Worm (Caenorhabditis elegans): ENCODE data around the gene ints-2.

The ints-2 gene

ce11 chrV:14194514-14194913 is 9.0 kb downstream of the ints-2 start:
- TF ChIP-seq ceh-9 (tag; optimal IDR thresholded peaks at IDR 0.05) (no peak), ama-1 (optimal IDR thresholded peaks at IDR 0.05) (peak; percentile 40)

- no peak for TF ChIP-seq nhr-12 (tag; optimal IDR thresholded peaks at IDR 0.05)
- no peak for TF ChIP-seq fkh-10 (GFP tag; optimal IDR thresholded peaks at IDR 0.05)
- no peak for TF ChIP-seq unc-62 (GFP tag; optimal IDR thresholded peaks at IDR 0.05)
- no peak for TF ChIP-seq mdl-1 (tag; optimal IDR thresholded peaks at IDR 0.05)
- peak; percentile 10 for TF ChIP-seq lsy-12 (tag; optimal IDR thresholded peaks at IDR 0.05)
- no peak for TF ChIP-seq ceh-28 (tag; optimal IDR thresholded peaks at IDR 0.05)
- TF ChIP-seq nhr-43 (tag; optimal IDR thresholded peaks at IDR 0.05; ENCODE audit: poor library complexity, severe bottlenecking) = peak; percentile 77
- TF ChIP-seq ama-1 (optimal IDR thresholded peaks at IDR 0.05) = peak; percentile 58
- TF ChIP-seq ztf-4 (tag; optimal IDR thresholded peaks at IDR 0.05) = peak; percentile 9
- TF ChIP-seq nhr-67 (tag; optimal IDR thresholded peaks at IDR 0.05) = no peak
- peak; percentile 57 for TF ChIP-seq nhr-25 (tag; optimal IDR thresholded peaks at IDR 0.05)
- TF ChIP-seq elt-3 (tag; optimal IDR thresholded peaks at IDR 0.05) = no peak
- TF ChIP-seq ceh-9 (tag; optimal IDR thresholded peaks at IDR 0.05) = no peak
- TF ChIP-seq pqm-1 (tag; optimal IDR thresholded peaks at IDR 0.05) = no peak
- no peak for TF ChIP-seq mml-1 (tag; optimal IDR thresholded peaks at IDR 0.05)
- TF ChIP-seq R02D3.7 (tag; optimal IDR thresholded peaks at IDR 0.05) = peak; percentile 16
- no peak for TF ChIP-seq nhr-28 (tag; optimal IDR thresholded peaks at IDR 0.05)
- TF ChIP-seq nfya-1 (tag; optimal IDR thresholded peaks at IDR 0.05; ENCODE audit: insufficient read depth) = peak; percentile 40
- TF ChIP-seq elt-2 (tag; optimal IDR thresholded peaks at IDR 0.05) = peak; percentile 30
- peak; percentile 14 for TF ChIP-seq lin-15B (tag; optimal IDR thresholded peaks at IDR 0.05)
- no peak for TF ChIP-seq nhr-237 (tag; optimal IDR thresholded peaks at IDR 0.05)
- no peak for TF ChIP-seq daf-12 (tag; optimal IDR thresholded peaks at IDR 0.05)
- TF ChIP-seq elt-1 (tag; optimal IDR thresholded peaks at IDR 0.05) = no peak
Measured at ce11 chrV:14197651-14198050, 12.2 kb downstream of the ints-2 start.

- TF ChIP-seq lin-15B (tag; optimal IDR thresholded peaks at IDR 0.05) (peak; percentile 83), nfya-1 (tag; optimal IDR thresholded peaks at IDR 0.05; ENCODE audit: insufficient read depth) (peak; percentile 93), nhr-25 (tag; optimal IDR thresholded peaks at IDR 0.05) (peak; percentile 91), lin-39 (tag; optimal IDR thresholded peaks at IDR 0.05) (peak; percentile 95), mml-1 (tag; optimal IDR thresholded peaks at IDR 0.05) (no peak), ceh-82 (tag; optimal IDR thresholded peaks at IDR 0.05) (peak; percentile 49), snpc-4 (tag; optimal IDR thresholded peaks at IDR 0.05) (peak; percentile 67), tbx-2 (tag; optimal IDR thresholded peaks at IDR 0.05) (peak; percentile 67), nhr-11 (tag; optimal IDR thresholded peaks at IDR 0.05) (peak; percentile 91), ceh-9 (tag; optimal IDR thresholded peaks at IDR 0.05) (no peak), ceh-28 (tag; optimal IDR thresholded peaks at IDR 0.05) (peak; percentile 87), fos-1 (tag; optimal IDR thresholded peaks at IDR 0.05) (no peak), aly-2 (tag; optimal IDR thresholded peaks at IDR 0.05) (no peak), sea-2 (GFP tag; optimal IDR thresholded peaks at IDR 0.05) (peak; percentile 83), unc-62 (GFP tag; optimal IDR thresholded peaks at IDR 0.05) (peak; percentile 92), mdl-1 (tag; optimal IDR thresholded peaks at IDR 0.05) (peak; percentile 58), ceh-16 (tag; optimal IDR thresholded peaks at IDR 0.05) (no peak), nhr-237 (tag; optimal IDR thresholded peaks at IDR 0.05) (no peak), nhr-67 (tag; optimal IDR thresholded peaks at IDR 0.05) (no peak), daf-12 (tag; optimal IDR thresholded peaks at IDR 0.05) (no peak), nhr-76 (tag; optimal IDR thresholded peaks at IDR 0.05) (no peak), hmg-11 (tag; optimal IDR thresholded peaks at IDR 0.05) (peak; percentile 83), skn-1 (tag; optimal IDR thresholded peaks at IDR 0.05) (peak; percentile 92), nhr-28 (tag; optimal IDR thresholded peaks at IDR 0.05) (no peak), nhr-23 (tag; optimal IDR thresholded peaks at IDR 0.05) (peak; percentile 82), egl-5 (tag; optimal IDR thresholded peaks at IDR 0.05) (peak; percentile 87), ztf-4 (tag; optimal IDR thresholded peaks at IDR 0.05) (peak; percentile 17), ztf-11 (tag; optimal IDR thresholded peaks at IDR 0.05) (no peak), ZK546.5 (tag; optimal IDR thresholded peaks at IDR 0.05) (no peak), elt-3 (tag; optimal IDR thresholded peaks at IDR 0.05) (peak in 2 of 3 experiments; percentile 81 to 84), ama-1 (optimal IDR thresholded peaks at IDR 0.05) (no peak), nhr-77 (tag; optimal IDR thresholded peaks at IDR 0.05) (no peak), R02D3.7 (tag; optimal IDR thresholded peaks at IDR 0.05) (peak; percentile 79), egl-27 (tag; optimal IDR thresholded peaks at IDR 0.05) (peak; percentile 11), zag-1 (tag; optimal IDR thresholded peaks at IDR 0.05) (no peak), nhr-43 (tag; optimal IDR thresholded peaks at IDR 0.05; ENCODE audit: poor library complexity, severe bottlenecking) (peak; percentile 78), nhr-12 (tag; optimal IDR thresholded peaks at IDR 0.05) (no peak), elt-1 (tag; optimal IDR thresholded peaks at IDR 0.05) (peak; percentile 40), pqm-1 (tag; optimal IDR thresholded peaks at IDR 0.05) (peak; percentile 81), elt-2 (tag; optimal IDR thresholded peaks at IDR 0.05) (peak; percentile 85), fkh-10 (GFP tag; optimal IDR thresholded peaks at IDR 0.05) (peak; percentile 11), eor-1 (tag; optimal IDR thresholded peaks at IDR 0.05) (peak in 1 of 2 experiments; percentile 27), unc-39 (tag; optimal IDR thresholded peaks at IDR 0.05) (no peak), pha-4 (tag; optimal IDR thresholded peaks at IDR 0.05) (peak; percentile 96), lsy-12 (tag; optimal IDR thresholded peaks at IDR 0.05) (peak; percentile 85), fkh-2 (tag; optimal IDR thresholded peaks at IDR 0.05) (peak; percentile 76)
Measured at ce11 chrV:14200086-14200485, 14.6 kb downstream of the ints-2 start.
